Worm (Caenorhabditis elegans) whole organism, mixed stage, embryonic: Measurements from ENCODE around the gene F37H8.6.

ENCODE experiments used
- elt-3 ChIP-seq: fragments of 150-350 bp; optimal IDR thresholded peaks from 2 replicates; lab custom pipeline; 2014; ENCODE audit warnings: missing biosample characterization, missing genetic modification characterization
- nhr-28 ChIP-seq: fragments of 150-350 bp; optimal IDR thresholded peaks from 2 replicates; lab custom pipeline; 2014; ENCODE audit warnings: missing biosample characterization, missing genetic modification characterization
- nhr-76 ChIP-seq: sonication (generic microtip); optimal IDR thresholded peaks from 2 replicates; lab custom pipeline; 2017; ENCODE audit warnings: missing biosample characterization, missing genetic modification characterization
- snpc-4 ChIP-seq: fragments of 150-350 bp; optimal IDR thresholded peaks from 2 replicates; lab custom pipeline; 2014; ENCODE audit warnings: missing biosample characterization, missing genetic modification characterization

DNA sequence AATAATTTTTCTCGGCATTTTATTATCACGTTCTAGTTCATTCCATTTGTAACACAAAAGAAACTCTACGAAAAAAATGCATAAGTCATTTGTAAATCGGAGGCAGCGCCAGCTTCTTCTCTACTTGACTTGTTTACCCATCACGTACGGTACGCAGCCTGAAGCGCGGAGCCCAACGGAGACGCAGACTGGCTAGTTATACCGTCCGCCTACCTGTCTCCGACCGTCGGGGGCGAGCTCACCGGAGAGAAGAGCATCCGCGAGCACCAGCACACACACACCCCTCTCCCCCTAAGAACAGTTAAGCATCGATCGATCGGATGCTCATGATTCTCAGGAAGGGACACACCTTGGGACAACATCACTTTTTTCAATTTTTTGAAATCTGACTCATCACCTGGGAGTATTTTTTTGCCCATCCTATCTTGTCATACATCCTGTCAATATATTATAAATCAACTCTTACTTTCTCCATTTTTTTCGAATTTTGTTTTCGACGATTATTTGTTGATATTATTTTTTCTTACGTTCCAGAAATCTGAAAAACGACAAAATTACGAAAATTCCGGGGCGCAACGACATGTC, 44.6 kb upstream of the F37H8.6 start, which contains the start of gene plpr-1:
- no peak for TF ChIP-seq nhr-28 (tag; lab: Kevin White, UChicago)
- no peak for TF ChIP-seq elt-3 (tag; lab: Kevin White, UChicago)
- TF ChIP-seq snpc-4: no peak
- no peak for TF ChIP-seq nhr-76 (tag; lab: Kevin White, UChicago)
